Fruit fly (Drosophila melanogaster): Measurements from ENCODE around the gene CG43867.

CG43867 gene

dm6 chrX:796397-796989 lies 131.3 kb downstream of the CG43867 start:
- TF ChIP-seq CG4318 (GFP tag; optimal IDR thresholded peaks at IDR 0.05) (no peak), CG15336 (GFP tag; IDR thresholded peaks at IDR 0.05) (peak; percentile 9; the same call in 1 of the 2 replicates), svp (GFP tag) (peak; percentile 91), Hr39 (GFP tag; optimal IDR thresholded peaks at IDR 0.05) (no peak), Sox14 (GFP tag; optimal IDR thresholded peaks at IDR 0.05) (peak; percentile 58), Eip78C (GFP tag) (peak; percentile 66), net (GFP tag; optimal IDR thresholded peaks at IDR 0.05) (no peak), pdm3 (GFP tag; optimal IDR thresholded peaks at IDR 0.05) (no peak), Smox (GFP tag; optimal IDR thresholded peaks at IDR 0.05) (peak; percentile 6), CG6808 (GFP tag; optimal IDR thresholded peaks at IDR 0.05) (peak; percentile 34), fkh (GFP tag; optimal IDR thresholded peaks at IDR 0.05) (no peak), OdsH (GFP tag; optimal IDR thresholded peaks at IDR 0.05) (no peak), CG6792 (GFP tag; optimal IDR thresholded peaks at IDR 0.05) (peak; percentile 1), esn (GFP tag; optimal IDR thresholded peaks at IDR 0.05) (peak; percentile 46), topi (GFP tag; optimal IDR thresholded peaks at IDR 0.05) (peak; percentile 7), Ets96B (tag; optimal IDR thresholded peaks at IDR 0.05) (no peak), Sox102F (GFP tag; optimal IDR thresholded peaks at IDR 0.05) (peak; percentile 42), ss (GFP tag; optimal IDR thresholded peaks at IDR 0.05) (peak in 1 of 2 experiments; percentile 42), CG6276 (GFP tag; optimal IDR thresholded peaks at IDR 0.05) (no peak), CG3919 (GFP tag; optimal IDR thresholded peaks at IDR 0.05) (peak; percentile 35), eg (GFP tag; IDR thresholded peaks at IDR 0.05) (0 out of 3 replicates have a peak, but pooled peaks have one; percentile 10), dsx (GFP tag; optimal IDR thresholded peaks at IDR 0.05; ENCODE audit: poor library complexity, severe bottlenecking) (peak; percentile 59), CG32006 (GFP tag; optimal IDR thresholded peaks at IDR 0.05) (no peak), vri (GFP tag; optimal IDR thresholded peaks at IDR 0.05) (peak; percentile 91), Gug (GFP tag; IDR thresholded peaks at IDR 0.05) (no peak), fd59A (GFP tag; optimal IDR thresholded peaks at IDR 0.05) (no peak), Eip75B (GFP tag; optimal IDR thresholded peaks at IDR 0.05) (peak; percentile 36), CG8319 (GFP tag; optimal IDR thresholded peaks at IDR 0.05) (no peak), CG8119 (GFP tag; IDR thresholded peaks at IDR 0.05) (no peak), CG1621 (tag; optimal IDR thresholded peaks at IDR 0.05) (peak; percentile 24), CG11294 (GFP tag; IDR thresholded peaks at IDR 0.05) (no peak), CG16779 (tag; optimal IDR thresholded peaks at IDR 0.05) (no peak), fd85E (GFP tag; optimal IDR thresholded peaks at IDR 0.05) (no peak)

DNA sequence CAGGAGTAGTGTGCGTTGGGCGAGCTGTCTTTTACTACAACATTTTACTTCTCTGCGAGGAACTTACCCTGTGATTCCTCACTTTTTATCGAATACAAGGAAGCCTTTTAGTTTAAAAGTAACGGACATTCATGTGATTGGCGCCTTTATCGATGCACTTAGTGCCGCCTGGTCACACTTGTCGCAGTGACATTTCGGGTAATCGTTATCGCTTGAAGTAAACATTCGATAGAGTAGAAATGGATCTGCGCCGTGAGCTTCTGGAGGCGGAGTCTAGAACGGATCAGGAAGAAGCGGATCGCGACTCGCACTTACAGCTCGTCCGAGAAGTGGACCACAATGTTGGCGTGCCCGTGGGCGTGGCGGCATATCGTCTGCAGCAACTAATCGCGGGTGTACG lies 134.9 kb downstream of the CG43867 start, which contains the start of gene CG16989:
TSS of gene CG16989 (plus strand) at position 225 of the 400 bp plus-strand sequence.
- TF ChIP-seq dac (GFP tag; optimal IDR thresholded peaks at IDR 0.05): no peak
- TF ChIP-seq svp (GFP tag): no peak
- TF ChIP-seq cyc (GFP tag; optimal IDR thresholded peaks at IDR 0.05): no peak
- peak; percentile 57 for TF ChIP-seq CG1621 (tag; optimal IDR thresholded peaks at IDR 0.05)
- TF ChIP-seq achi (GFP tag; optimal IDR thresholded peaks at IDR 0.05): peak; percentile 90
- peak; percentile 28 for TF ChIP-seq fkh (GFP tag; optimal IDR thresholded peaks at IDR 0.05)

dm6 chrX:790039-790597 lies 137.7 kb downstream of the CG43867 start, which contains the start of gene CG13360:
Gene CG13360 (minus strand): TSS chrX:790089.
- TF ChIP-seq esn (GFP tag; optimal IDR thresholded peaks at IDR 0.05) (peak; percentile 31), lz (GFP tag; optimal IDR thresholded peaks at IDR 0.05) (peak; percentile 22), CG9139 (GFP tag; optimal IDR thresholded peaks at IDR 0.05) (no peak), CG31627 (GFP tag; optimal IDR thresholded peaks at IDR 0.05) (peak; percentile 21), Eip78C (GFP tag) (peak; percentile 33), Gug (GFP tag; IDR thresholded peaks at IDR 0.05) (no peak), cyc (GFP tag; optimal IDR thresholded peaks at IDR 0.05) (peak; percentile 13), svp (GFP tag) (peak; percentile 90), Hr39 (GFP tag; optimal IDR thresholded peaks at IDR 0.05) (peak; percentile 56)
